Worm (Caenorhabditis elegans) whole organism, young adult: Measurements from ENCODE around the gene C44B9.2.

ENCODE experiments used
- atf-7 ChIP-seq: sonication (generic microtip); optimal IDR thresholded peaks from 2 replicates; lab custom pipeline; 2017; ENCODE audit warnings: mild to moderate bottlenecking, missing genetic modification characterization, missing compliant biosample characterization
- ccch-3 ChIP-seq: fragments of 200-800 bp; sonication (Bioruptor generic); optimal IDR thresholded peaks from 2 replicates; lab custom pipeline; 2018; ENCODE audit warnings: mild to moderate bottlenecking, missing genetic modification characterization, missing compliant biosample characterization
- nfya-1 ChIP-seq: sonication (generic microtip); optimal IDR thresholded peaks from 2 replicates; lab custom pipeline; 2017; ENCODE audit warnings: antibody characterized with exemption, missing compliant biosample characterization, missing genetic modification characterization, borderline replicate concordance; ENCODE audit not compliant: insufficient read depth
- pbrm-1 ChIP-seq: fragments of 200-800 bp; sonication (Bioruptor generic); IDR thresholded peaks from 2 replicates; pipeline ENCODE4 v1.3.6; 2022; ENCODE audit warnings: missing genetic modification reagents, missing genetic modification characterization, missing compliant biosample characterization
- sdz-38 ChIP-seq: sonication (generic microtip); optimal IDR thresholded peaks from 2 replicates; lab custom pipeline; 2016; ENCODE audit warnings: missing genotype, missing genetic modification characterization, missing compliant biosample characterization
- sptf-2 ChIP-seq: fragments of 200-800 bp; sonication (Bioruptor generic); optimal IDR thresholded peaks from 2 replicates; lab custom pipeline; 2018; ENCODE audit warnings: mild to moderate bottlenecking, missing genetic modification characterization, missing compliant biosample characterization

- TF ChIP-seq ccch-3 (GFP tag; lab: Kevin White, UChicago) (no peak), atf-7 (tag; lab: Kevin White, UChicago) (no peak), nfya-1 (tag; lab: Kevin White, UChicago) (no peak), sdz-38 (no peak), pbrm-1 (GFP tag; lab: Robert Waterston, UW) (no peak), sptf-2 (GFP tag; lab: Kevin White, UChicago) (no peak)
These were observed 33.9 kb downstream of the C44B9.2 start for ce11 chrIII:10909166-10909565.
